Worm (Caenorhabditis elegans) whole organism, L1 larva: Measurements from ENCODE around the gene nas-27.

Experiments used
- C34B4.2 ChIP-seq: sonication (generic microtip); optimal IDR thresholded peaks from 2 replicates; lab custom pipeline; 2017; ENCODE audit warnings: mild to moderate bottlenecking, missing genetic modification characterization, missing compliant biosample characterization
- aha-1 ChIP-seq: fragments of 150-350 bp; optimal IDR thresholded peaks from 2 replicates; lab custom pipeline; 2014; ENCODE audit warnings: missing biosample characterization, missing genetic modification characterization
- aly-2 ChIP-seq: fragments of 150-350 bp; optimal IDR thresholded peaks from 2 replicates; lab custom pipeline; 2014; ENCODE audit warnings: missing biosample characterization, missing genetic modification characterization
- ama-1 ChIP-seq: fragments of 150-350 bp; optimal IDR thresholded peaks from 2 replicates; lab custom pipeline; 2014
- grh-1 ChIP-seq: fragments of 200-800 bp; sonication (Bioruptor generic); IDR thresholded peaks from 2 replicates; pipeline ENCODE4 v1.3.6; 2022; ENCODE audit warnings: missing genetic modification reagents, missing genetic modification characterization, missing compliant biosample characterization
- irx-1 ChIP-seq: sonication (generic microtip); optimal IDR thresholded peaks from 2 replicates; lab custom pipeline; 2016; ENCODE audit warnings: missing genetic modification characterization, missing compliant biosample characterization
- jun-1 ChIP-seq: fragments of 150-350 bp; optimal IDR thresholded peaks from 2 replicates; lab custom pipeline; 2014; ENCODE audit warnings: missing biosample characterization, missing genetic modification reagents, missing genetic modification characterization
- lsy-2 ChIP-seq, 2 experiments: fragments of 150-350 bp; optimal IDR thresholded peaks; 2 replicates each; lab custom pipeline; 2014; ENCODE audit warnings: missing biosample characterization in 2 of 2, missing genetic modification characterization in 2 of 2
- nhr-28 ChIP-seq: fragments of 150-350 bp; optimal IDR thresholded peaks from 2 replicates; lab custom pipeline; 2014; ENCODE audit warnings: missing biosample characterization, missing genetic modification characterization
- nhr-85 ChIP-seq: sonication (generic microtip); peaks from one replicate; lab custom pipeline; 2016; ENCODE audit warnings: missing genetic modification characterization, inconsistent platforms, missing compliant biosample characterization
- sptf-1 ChIP-seq: fragments of 150-350 bp; optimal IDR thresholded peaks from 2 replicates; lab custom pipeline; 2014; ENCODE audit warnings: missing biosample characterization, missing genetic modification characterization
- tlp-1 ChIP-seq: fragments of 150-350 bp; optimal IDR thresholded peaks from 2 replicates; lab custom pipeline; 2014; ENCODE audit warnings: missing biosample characterization, missing genetic modification characterization
- zag-1 ChIP-seq: fragments of 150-350 bp; optimal IDR thresholded peaks from 2 replicates; lab custom pipeline; 2014; ENCODE audit warnings: missing biosample characterization, missing genetic modification characterization

Gene nas-27

ce11 chrII:1130241-1130640 is 48.9 kb downstream of the nas-27 start:
- TF ChIP-seq nhr-85 (tag; lab: Kevin White, UChicago) = peak; percentile 9
- TF ChIP-seq sptf-1 (tag; lab: Kevin White, UChicago) = no peak

ce11 chrII:1127676-1128075 is 51.4 kb downstream of the nas-27 start, which contains the start of gene taf-6.1:
Gene taf-6.1, plus strand, starts transcription at chrII:1127976.
- TF ChIP-seq irx-1 (tag; lab: Kevin White, UChicago) = no peak
- TF ChIP-seq grh-1 = no peak
- no peak for TF ChIP-seq C34B4.2 (tag; lab: Kevin White, UChicago)
- no peak for TF ChIP-seq tlp-1 (tag; lab: Kevin White, UChicago)

- no peak for TF ChIP-seq nhr-28 (tag; lab: Kevin White, UChicago)
- TF ChIP-seq aha-1 (tag; lab: Kevin White, UChicago) = no peak
- TF ChIP-seq jun-1 (tag; lab: Kevin White, UChicago) = no peak
- no peak for TF ChIP-seq ama-1
- TF ChIP-seq aly-2 (tag; lab: Kevin White, UChicago) = no peak
- TF ChIP-seq lsy-2 (tag; optimal IDR thresholded peaks at IDR 0.05; lab: Kevin White, UChicago) = no peak
- TF ChIP-seq zag-1 (tag; lab: Kevin White, UChicago) = no peak
- no peak for TF ChIP-seq irx-1 (tag; lab: Kevin White, UChicago)
Measured at ce11 chrII:1126472-1126871, 52.7 kb downstream of the nas-27 start.
